Worm (Caenorhabditis elegans): Measurements from ENCODE around the gene B0464.9.

- TF ChIP-seq mdl-1 (tag; optimal IDR thresholded peaks at IDR 0.05): no peak
- TF ChIP-seq egl-27 (tag; optimal IDR thresholded peaks at IDR 0.05): no peak
- no peak for TF ChIP-seq ztf-11 (tag; optimal IDR thresholded peaks at IDR 0.05)
- no peak for TF ChIP-seq nhr-237 (tag; optimal IDR thresholded peaks at IDR 0.05)
- TF ChIP-seq Y116A8C.19 (tag; optimal IDR thresholded peaks at IDR 0.05; ENCODE audit: borderline replicate concordance): no peak
- no peak for TF ChIP-seq pqm-1 (tag; optimal IDR thresholded peaks at IDR 0.05)
- TF ChIP-seq unc-62 (GFP tag; optimal IDR thresholded peaks at IDR 0.05): no peak
- no peak for TF ChIP-seq aly-2 (tag; optimal IDR thresholded peaks at IDR 0.05)
- no peak for TF ChIP-seq aha-1 (tag; optimal IDR thresholded peaks at IDR 0.05)
- TF ChIP-seq alr-1 (tag; optimal IDR thresholded peaks at IDR 0.05; ENCODE audit: borderline replicate concordance): no peak
Measured at ce11 chrIII:9485373-9485772, 19.8 kb downstream of the B0464.9 start, which contains the start of gene bre-3.
